Worm (Caenorhabditis elegans) whole organism, young adult: ENCODE measurements around the gene cls-1.

Experiments used
- C06A6.2 ChIP-seq: fragments of 200-800 bp; sonication (Bioruptor generic); conservative IDR thresholded peaks from 2 replicates; pipeline ENCODE4 v1.3.6; 2022; ENCODE audit warnings: missing genetic modification characterization, missing compliant biosample characterization
- F10E7.11 ChIP-seq: sonication (generic microtip); optimal IDR thresholded peaks from 2 replicates; lab custom pipeline; 2017; ENCODE audit warnings: mild to moderate bottlenecking, missing genetic modification characterization, moderate library complexity, missing compliant biosample characterization
- F33H1.4 ChIP-seq: fragments of 200-800 bp; sonication (Bioruptor generic); IDR thresholded peaks from 2 replicates; pipeline ENCODE4 v1.3.6; 2022; ENCODE audit warnings: missing genetic modification reagents, missing genetic modification characterization, missing compliant biosample characterization
- F57C9.4 ChIP-seq: sonication (generic microtip); optimal IDR thresholded peaks from 2 replicates; lab custom pipeline; 2017; ENCODE audit warnings: mild to moderate bottlenecking, missing genetic modification characterization, missing compliant biosample characterization
- K12H6.12 ChIP-seq: fragments of 200-800 bp; sonication (Bioruptor generic); optimal IDR thresholded peaks from 2 replicates; lab custom pipeline; 2018; ENCODE audit warnings: mild to moderate bottlenecking, missing genetic modification characterization, missing compliant biosample characterization
- Y53F4B.3 ChIP-seq: fragments of 200-800 bp; sonication (Bioruptor generic); IDR thresholded peaks from 2 replicates; pipeline ENCODE4 v1.3.6; 2022; ENCODE audit warnings: missing genetic modification reagents, missing genetic modification characterization, missing compliant biosample characterization
- Y56A3A.18 ChIP-seq: fragments of 200-800 bp; sonication (Bioruptor generic); IDR thresholded peaks from 2 replicates; pipeline ENCODE4 v1.3.6; 2022; ENCODE audit warnings: missing genetic modification reagents, missing genetic modification characterization, missing compliant biosample characterization
- Y79H2A.3 ChIP-seq: fragments of 200-800 bp; sonication (Bioruptor generic); conservative IDR thresholded peaks from 2 replicates; pipeline ENCODE4 v1.3.6; 2022; ENCODE audit warnings: missing genetic modification reagents, missing genetic modification characterization, missing compliant biosample characterization
- Y95B8A.8 ChIP-seq: fragments of 200-800 bp; sonication (Bioruptor generic); IDR thresholded peaks from 2 replicates; pipeline ENCODE4 v1.3.6; 2022; ENCODE audit warnings: missing genetic modification reagents, missing genetic modification characterization, missing compliant biosample characterization
- aptf-3 ChIP-seq: fragments of 200-800 bp; sonication (Bioruptor generic); IDR thresholded peaks from 2 replicates; pipeline ENCODE4 v1.3.6; 2022; ENCODE audit warnings: missing genetic modification characterization, missing compliant biosample characterization
- atf-7 ChIP-seq: sonication (generic microtip); optimal IDR thresholded peaks from 2 replicates; lab custom pipeline; 2017; ENCODE audit warnings: mild to moderate bottlenecking, missing genetic modification characterization, missing compliant biosample characterization
- attf-3 ChIP-seq: fragments of 200-800 bp; sonication (Bioruptor generic); conservative IDR thresholded peaks from 2 replicates; pipeline ENCODE4 v1.3.6; 2022; ENCODE audit warnings: missing genetic modification reagents, missing genetic modification characterization, missing compliant biosample characterization
- attf-5 ChIP-seq: fragments of 200-800 bp; sonication (Bioruptor generic); optimal IDR thresholded peaks from 2 replicates; lab custom pipeline; 2018; ENCODE audit warnings: mild to moderate bottlenecking, missing genetic modification characterization, missing compliant biosample characterization
- cebp-2 ChIP-seq: fragments of 200-800 bp; sonication (Bioruptor generic); IDR thresholded peaks from 2 replicates; pipeline ENCODE4 v1.3.6; 2022; ENCODE audit warnings: missing genetic modification characterization, missing compliant biosample characterization
- chd-7 ChIP-seq: sonication (generic microtip); optimal IDR thresholded peaks from 2 replicates; lab custom pipeline; 2016; ENCODE audit warnings: mild to moderate bottlenecking, missing genetic modification characterization, moderate library complexity, missing compliant biosample characterization
- dpff-1 ChIP-seq: sonication (generic microtip); optimal IDR thresholded peaks from 2 replicates; lab custom pipeline; 2017; ENCODE audit warnings: mild to moderate bottlenecking, missing genetic modification characterization, missing compliant biosample characterization
- egl-18 ChIP-seq: fragments of 200-800 bp; sonication (Bioruptor generic); IDR thresholded peaks from 2 replicates; pipeline ENCODE4 v1.3.6; 2022; ENCODE audit warnings: missing genetic modification reagents, missing genetic modification characterization, missing compliant biosample characterization
- lsy-27 ChIP-seq: sonication (generic microtip); optimal IDR thresholded peaks from 2 replicates; lab custom pipeline; 2017; ENCODE audit warnings: missing genetic modification characterization, mild to moderate bottlenecking, missing compliant biosample characterization, antibody characterized with exemption, missing genotype, borderline replicate concordance; ENCODE audit not compliant: insufficient read depth
- madf-3 ChIP-seq: fragments of 200-800 bp; sonication (Bioruptor generic); IDR thresholded peaks from 2 replicates; pipeline ENCODE4 v1.3.6; 2022; ENCODE audit warnings: missing genetic modification reagents, missing genetic modification characterization, missing compliant biosample characterization
- madf-8 ChIP-seq: fragments of 200-800 bp; sonication (Bioruptor generic); conservative IDR thresholded peaks from 2 replicates; pipeline ENCODE4 v1.3.6; 2022; ENCODE audit warnings: missing genetic modification reagents, missing genetic modification characterization, missing compliant biosample characterization
- nhr-120 ChIP-seq: fragments of 200-800 bp; sonication (Bioruptor generic); IDR thresholded peaks from 2 replicates; pipeline ENCODE4 v1.3.6; 2022; ENCODE audit warnings: missing genetic modification characterization, missing compliant biosample characterization
- nhr-80 ChIP-seq: sonication (generic microtip); optimal IDR thresholded peaks from 2 replicates; lab custom pipeline; 2016; ENCODE audit warnings: missing genetic modification characterization, missing compliant biosample characterization
- pbrm-1 ChIP-seq: fragments of 200-800 bp; sonication (Bioruptor generic); IDR thresholded peaks from 2 replicates; pipeline ENCODE4 v1.3.6; 2022; ENCODE audit warnings: missing genetic modification reagents, missing genetic modification characterization, missing compliant biosample characterization
- repo-1 ChIP-seq: sonication (generic microtip); optimal IDR thresholded peaks from 2 replicates; lab custom pipeline; 2017; ENCODE audit warnings: mild to moderate bottlenecking, missing genetic modification characterization, missing compliant biosample characterization
- rpc-1 ChIP-seq, 2 experiments: fragments of 150-350 bp in 1 of 2; sonication (generic microtip) in 1 of 2; optimal IDR thresholded peaks; 2 replicates each; lab custom pipeline; 2014 to 2018; ENCODE audit warnings: missing biosample characterization in 1 of 2, missing genetic modification characterization in 1 of 2, missing genetic modification reagents in 1 of 2, missing genotype in 1 of 2
- sdz-38 ChIP-seq: sonication (generic microtip); optimal IDR thresholded peaks from 2 replicates; lab custom pipeline; 2016; ENCODE audit warnings: missing genotype, missing genetic modification characterization, missing compliant biosample characterization
- tbx-9 ChIP-seq: sonication (generic microtip); optimal IDR thresholded peaks from 2 replicates; lab custom pipeline; 2016; ENCODE audit warnings: borderline replicate concordance, missing genetic modification characterization, inconsistent platforms, missing compliant biosample characterization
- tlf-1 ChIP-seq: fragments of 200-800 bp; sonication (Bioruptor generic); optimal IDR thresholded peaks from 2 replicates; lab custom pipeline; 2018; ENCODE audit warnings: mild to moderate bottlenecking, missing genetic modification characterization, missing compliant biosample characterization
- unc-130 ChIP-seq: sonication (generic microtip); optimal IDR thresholded peaks from 2 replicates; lab custom pipeline; 2016; ENCODE audit warnings: missing genetic modification reagents, missing genetic modification characterization, missing compliant biosample characterization
- xnd-1 ChIP-seq: sonication (generic microtip); optimal IDR thresholded peaks from 2 replicates; lab custom pipeline; 2016; ENCODE audit warnings: missing genotype, missing genetic modification reagents, missing genetic modification characterization, missing compliant biosample characterization
- ztf-26 ChIP-seq: sonication (generic microtip); optimal IDR thresholded peaks from 2 replicates; lab custom pipeline; 2017; ENCODE audit warnings: missing genetic modification characterization, missing compliant biosample characterization
- ztf-28 ChIP-seq: fragments of 200-800 bp; sonication (Bioruptor generic); IDR thresholded peaks from 2 replicates; pipeline ENCODE4 v1.3.6; 2022; ENCODE audit warnings: missing genetic modification reagents, missing genetic modification characterization, missing compliant biosample characterization
- ztf-3 ChIP-seq: fragments of 200-800 bp; sonication (Bioruptor generic); optimal IDR thresholded peaks from 2 replicates; lab custom pipeline; 2018; ENCODE audit warnings: mild to moderate bottlenecking, missing genetic modification characterization, missing compliant biosample characterization

Gene cls-1

DNA sequence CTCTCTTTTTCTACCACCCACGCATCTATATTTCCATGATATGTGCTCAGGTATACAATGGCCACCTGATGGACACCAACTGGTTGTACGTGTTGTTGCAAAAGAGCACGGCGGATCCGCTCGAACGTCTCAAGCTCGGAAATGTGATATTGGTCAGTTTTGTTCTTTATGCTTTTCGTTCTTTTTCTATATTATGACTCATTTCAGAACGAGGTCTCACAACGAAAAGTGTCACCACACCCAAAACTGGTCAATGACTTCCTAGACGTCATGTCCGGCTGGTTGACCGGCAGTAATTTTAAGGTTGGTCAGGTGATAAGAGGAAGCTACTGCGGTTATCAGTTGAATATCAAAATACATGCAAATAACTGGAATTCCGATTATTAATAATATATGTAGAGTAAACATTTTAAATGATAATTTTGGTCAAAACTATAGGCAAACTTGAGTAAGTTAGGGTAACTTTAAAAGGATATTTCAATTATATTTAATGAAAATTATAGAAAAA is at the start of gene cls-1:
cls-1 (plus strand) TSS at position 51 of the 508 bp plus-strand sequence.
- peak; percentile 30 for TF ChIP-seq nhr-80
- TF ChIP-seq tbx-9 (tag; lab: Kevin White, UChicago), result no peak
- TF ChIP-seq, all 124 proteins: peak for 1

ce11 chrIII:7458846-7459365 is 49.1 kb upstream of the cls-1 start, which contains the start of the genes fipr-19 and fipr-18:
TSS of gene fipr-19 (minus strand) at chrIII:7458946.
TSS of gene fipr-18 (plus strand) at chrIII:7459315.
- TF ChIP-seq madf-3 (GFP tag; lab: Robert Waterston, UW) (no peak), chd-7 (no peak), ztf-26 (tag; lab: Kevin White, UChicago) (no peak), madf-8 (GFP tag; lab: Robert Waterston, UW) (no peak), xnd-1 (tag; lab: Kevin White, UChicago) (no peak), rpc-1 (optimal IDR thresholded peaks at IDR 0.05; lab: Kevin White, UChicago) (no peak), rpc-1 (tag; optimal IDR thresholded peaks at IDR 0.05; lab: Kevin White, UChicago) (no peak), nhr-120 (GFP tag; lab: Robert Waterston, UW) (no peak)
- TF ChIP-seq, all 124 proteins: peak for 0

ce11 chrIII:7460018-7460417 is 48.0 kb upstream of the cls-1 start, which contains the start of gene mls-1:
TSS of gene mls-1 (plus strand) at chrIII:7460341.
- TF ChIP-seq F57C9.4 (tag; lab: Kevin White, UChicago) (no peak), Y79H2A.3 (GFP tag; lab: Robert Waterston, UW) (no peak), madf-3 (GFP tag; lab: Robert Waterston, UW) (no peak), F33H1.4 (GFP tag; lab: Robert Waterston, UW) (no peak), F10E7.11 (no peak), ztf-28 (GFP tag; lab: Robert Waterston, UW) (no peak), unc-130 (GFP tag; lab: Kevin White, UChicago) (no peak), lsy-27 (no peak), cebp-2 (no peak), ztf-3 (GFP tag; lab: Kevin White, UChicago) (no peak), sdz-38 (tag; lab: Kevin White, UChicago) (no peak)

ce11 chrIII:7462295-7462694 is 45.7 kb upstream of the cls-1 start, which contains the start of gene fipr-20:
TSS of gene fipr-20 (minus strand) at chrIII:7462395.
- no peak for TF ChIP-seq Y95B8A.8
- TF ChIP-seq egl-18, result no peak
- no peak for TF ChIP-seq ztf-3 (GFP tag; lab: Kevin White, UChicago)
- no peak for TF ChIP-seq C06A6.2 (GFP tag; lab: Robert Waterston, UW)
- no peak for TF ChIP-seq pbrm-1
- no peak for TF ChIP-seq atf-7 (tag; lab: Kevin White, UChicago)
- no peak for TF ChIP-seq repo-1 (tag; lab: Kevin White, UChicago)
- no peak for TF ChIP-seq aptf-3
- TF ChIP-seq Y53F4B.3, result no peak
- no peak for TF ChIP-seq K12H6.12 (tag; lab: Kevin White, UChicago)
- TF ChIP-seq tlf-1 (GFP tag; lab: Kevin White, UChicago), result no peak
- no peak for TF ChIP-seq attf-5 (GFP tag; lab: Kevin White, UChicago)
- no peak for TF ChIP-seq Y56A3A.18
- no peak for TF ChIP-seq attf-3
- no peak for TF ChIP-seq F33H1.4 (GFP tag; lab: Robert Waterston, UW)
- no peak for TF ChIP-seq dpff-1 (tag; lab: Kevin White, UChicago)
